Worm (Caenorhabditis elegans) whole organism, young adult: ENCODE results near the gene ZK616.5.
A peak's percentile ranks its signal among the peaks of the same experiment; 100 is the strongest.

Source experiments
- B0019.2 ChIP-seq: fragments of 200-800 bp; sonication (Bioruptor generic); conservative IDR thresholded peaks from 2 replicates; pipeline ENCODE4 v1.3.6; 2022; ENCODE audit warnings: missing genetic modification reagents, missing genetic modification characterization, missing compliant biosample characterization
- B0261.1 ChIP-seq: sonication (generic microtip); optimal IDR thresholded peaks from 2 replicates; lab custom pipeline; 2016; ENCODE audit warnings: mild to moderate bottlenecking, missing genetic modification characterization, moderate library complexity, missing compliant biosample characterization
- D2030.7 ChIP-seq: fragments of 200-800 bp; sonication (Bioruptor generic); IDR thresholded peaks from 2 replicates; pipeline ENCODE4 v1.3.6; 2022; ENCODE audit warnings: missing genetic modification reagents, missing genetic modification characterization, missing compliant biosample characterization
- F37B4.10 ChIP-seq: fragments of 200-800 bp; sonication (Bioruptor generic); IDR thresholded peaks from 2 replicates; pipeline ENCODE4 v1.3.6; 2022; ENCODE audit warnings: missing genetic modification characterization, missing compliant biosample characterization
- F39B2.1 ChIP-seq: fragments of 200-800 bp; sonication (Bioruptor generic); IDR thresholded peaks from 2 replicates; pipeline ENCODE4 v1.3.6; 2022; ENCODE audit warnings: missing genetic modification reagents, missing genetic modification characterization, missing compliant biosample characterization
- F49E8.2 ChIP-seq: sonication (generic microtip); optimal IDR thresholded peaks from 3 replicates; lab custom pipeline; 2017; ENCODE audit warnings: missing genetic modification characterization, mild to moderate bottlenecking, missing compliant biosample characterization, antibody characterized with exemption, moderate library complexity; ENCODE audit not compliant: insufficient read depth
- F57C9.4 ChIP-seq: sonication (generic microtip); optimal IDR thresholded peaks from 2 replicates; lab custom pipeline; 2017; ENCODE audit warnings: mild to moderate bottlenecking, missing genetic modification characterization, missing compliant biosample characterization
- K12H6.12 ChIP-seq: fragments of 200-800 bp; sonication (Bioruptor generic); optimal IDR thresholded peaks from 2 replicates; lab custom pipeline; 2018; ENCODE audit warnings: mild to moderate bottlenecking, missing genetic modification characterization, missing compliant biosample characterization
- T26A5.8 ChIP-seq: sonication (generic microtip); optimal IDR thresholded peaks from 2 replicates; lab custom pipeline; 2016; ENCODE audit warnings: missing genetic modification characterization, missing compliant biosample characterization
- Y53G8AR.9 ChIP-seq: fragments of 200-800 bp; sonication (Bioruptor generic); conservative IDR thresholded peaks from 2 replicates; pipeline ENCODE4 v1.3.6; 2022; ENCODE audit warnings: missing genetic modification reagents, missing genetic modification characterization, missing compliant biosample characterization
- Y56A3A.18 ChIP-seq: fragments of 200-800 bp; sonication (Bioruptor generic); IDR thresholded peaks from 2 replicates; pipeline ENCODE4 v1.3.6; 2022; ENCODE audit warnings: missing genetic modification reagents, missing genetic modification characterization, missing compliant biosample characterization
- Y67H2A.10 ChIP-seq: fragments of 200-800 bp; sonication (Bioruptor generic); conservative IDR thresholded peaks from 2 replicates; pipeline ENCODE4 v1.3.6; 2022; ENCODE audit warnings: missing genetic modification reagents, missing genetic modification characterization, missing compliant biosample characterization
- ZK185.1 ChIP-seq: sonication (generic microtip); optimal IDR thresholded peaks from 2 replicates; lab custom pipeline; 2016; ENCODE audit warnings: mild to moderate bottlenecking, missing genetic modification characterization, missing compliant biosample characterization; ENCODE audit not compliant: poor library complexity, severe bottlenecking
- akir-1 ChIP-seq: fragments of 200-800 bp; sonication (Bioruptor generic); optimal IDR thresholded peaks from 2 replicates; lab custom pipeline; 2018; ENCODE audit warnings: mild to moderate bottlenecking, missing genetic modification characterization, moderate library complexity, missing compliant biosample characterization
- atf-7 ChIP-seq: sonication (generic microtip); optimal IDR thresholded peaks from 2 replicates; lab custom pipeline; 2017; ENCODE audit warnings: mild to moderate bottlenecking, missing genetic modification characterization, missing compliant biosample characterization
- attf-6 ChIP-seq: fragments of 200-800 bp; sonication (Bioruptor generic); IDR thresholded peaks from 2 replicates; pipeline ENCODE4 v1.3.6; 2022; ENCODE audit warnings: missing genetic modification reagents, missing genetic modification characterization, missing compliant biosample characterization
- ccch-3 ChIP-seq: fragments of 200-800 bp; sonication (Bioruptor generic); optimal IDR thresholded peaks from 2 replicates; lab custom pipeline; 2018; ENCODE audit warnings: mild to moderate bottlenecking, missing genetic modification characterization, missing compliant biosample characterization
- ceh-79 ChIP-seq: sonication (generic microtip); optimal IDR thresholded peaks from 2 replicates; lab custom pipeline; 2017; ENCODE audit warnings: mild to moderate bottlenecking, missing genetic modification characterization, missing compliant biosample characterization
- dpl-1 ChIP-seq: fragments of 150-350 bp; optimal IDR thresholded peaks from 2 replicates; lab custom pipeline; 2014; ENCODE audit warnings: missing biosample characterization, missing genetic modification reagents, missing genetic modification characterization
- hmg-20 ChIP-seq: fragments of 200-800 bp; sonication (Bioruptor generic); IDR thresholded peaks from 2 replicates; pipeline ENCODE4 v1.3.6; 2022; ENCODE audit warnings: missing genetic modification reagents, missing genetic modification characterization, missing compliant biosample characterization
- hsf-1 ChIP-seq: fragments of 200-800 bp; sonication (Bioruptor generic); IDR thresholded peaks from 2 replicates; pipeline ENCODE4 v1.3.6; 2022; ENCODE audit warnings: missing genetic modification reagents, missing genetic modification characterization, missing compliant biosample characterization
- lag-1 ChIP-seq: fragments of 200-800 bp; sonication (Bioruptor generic); IDR thresholded peaks from 2 replicates; pipeline ENCODE4 v1.3.6; 2022; ENCODE audit warnings: missing genetic modification reagents, missing genetic modification characterization, missing compliant biosample characterization
- let-607 ChIP-seq, 2 experiments: fragments of 200-800 bp in 1 of 2; sonication (Bioruptor generic) in 1 of 2; sonication (generic microtip) in 1 of 2; optimal IDR thresholded peaks; 2 replicates each; lab custom pipeline; 2016 to 2018; ENCODE audit warnings: mild to moderate bottlenecking in 2 of 2, missing compliant biosample characterization in 2 of 2, missing genetic modification characterization in 2 of 2, moderate library complexity in 2 of 2, missing genotype in 1 of 2
- madf-10 ChIP-seq: sonication (generic microtip); optimal IDR thresholded peaks from 2 replicates; lab custom pipeline; 2016; ENCODE audit warnings: mild to moderate bottlenecking, missing genetic modification characterization, missing compliant biosample characterization
- mcd-1 ChIP-seq: fragments of 200-800 bp; sonication (Bioruptor generic); IDR thresholded peaks from 2 replicates; pipeline ENCODE4 v1.3.6; 2022; ENCODE audit warnings: missing genetic modification reagents, missing genetic modification characterization, missing compliant biosample characterization
- mel-28 ChIP-seq: sonication (generic microtip); optimal IDR thresholded peaks from 2 replicates; lab custom pipeline; 2016; ENCODE audit warnings: borderline replicate concordance, mild to moderate bottlenecking, missing genetic modification characterization, missing compliant biosample characterization
- mxl-1 ChIP-seq: sonication (generic microtip); optimal IDR thresholded peaks from 2 replicates; lab custom pipeline; 2016; ENCODE audit warnings: missing genetic modification characterization, missing compliant biosample characterization
- nfya-1 ChIP-seq: sonication (generic microtip); optimal IDR thresholded peaks from 2 replicates; lab custom pipeline; 2017; ENCODE audit warnings: antibody characterized with exemption, missing compliant biosample characterization, missing genetic modification characterization, borderline replicate concordance; ENCODE audit not compliant: insufficient read depth
- nfyb-1 ChIP-seq: fragments of 200-800 bp; sonication (Bioruptor generic); IDR thresholded peaks from 2 replicates; pipeline ENCODE4 v1.3.6; 2022; ENCODE audit warnings: missing genetic modification reagents, missing genetic modification characterization, missing compliant biosample characterization
- nhr-120 ChIP-seq: fragments of 200-800 bp; sonication (Bioruptor generic); IDR thresholded peaks from 2 replicates; pipeline ENCODE4 v1.3.6; 2022; ENCODE audit warnings: missing genetic modification characterization, missing compliant biosample characterization
- nhr-90 ChIP-seq: sonication (generic microtip); optimal IDR thresholded peaks from 2 replicates; lab custom pipeline; 2016; ENCODE audit warnings: missing genotype, mild to moderate bottlenecking, missing genetic modification characterization, missing compliant biosample characterization
- rcor-1 ChIP-seq: fragments of 200-800 bp; sonication (Bioruptor generic); IDR thresholded peaks from 2 replicates; pipeline ENCODE4 v1.3.6; 2022; ENCODE audit warnings: missing genetic modification reagents, missing genetic modification characterization, missing compliant biosample characterization
- rec-8 ChIP-seq, 2 experiments: sonication (generic microtip); optimal IDR thresholded peaks; 2 replicates each; lab custom pipeline; 2016; ENCODE audit warnings: mild to moderate bottlenecking in 2 of 2, missing genetic modification characterization in 2 of 2, missing genetic modification reagents in 2 of 2, missing genotype in 2 of 2, missing biosample characterization in 1 of 2, missing compliant biosample characterization in 1 of 2, moderate library complexity in 1 of 2
- sea-2 ChIP-seq: fragments of 200-800 bp; sonication (Bioruptor generic); IDR thresholded peaks from 2 replicates; pipeline ENCODE4 v1.3.6; 2022; ENCODE audit warnings: missing genetic modification characterization, missing compliant biosample characterization
- snpc-4 ChIP-seq, 5 experiments: fragments of 150-350 bp in 1 of 5; sonication (generic microtip) in 4 of 5; optimal IDR thresholded peaks; 2 replicates each; lab custom pipeline; 2014 to 2018; ENCODE audit warnings: missing genetic modification characterization in 5 of 5, missing biosample characterization in 3 of 5, antibody characterized with exemption in 2 of 5, mild to moderate bottlenecking in 2 of 5, missing compliant biosample characterization in 2 of 5, missing genotype in 2 of 5, moderate library complexity in 2 of 5, missing genetic modification reagents in 1 of 5
- sptf-2 ChIP-seq: fragments of 200-800 bp; sonication (Bioruptor generic); optimal IDR thresholded peaks from 2 replicates; lab custom pipeline; 2018; ENCODE audit warnings: mild to moderate bottlenecking, missing genetic modification characterization, missing compliant biosample characterization
- tbp1 ChIP-seq: fragments of 200-800 bp; sonication (Bioruptor generic); optimal IDR thresholded peaks from 2 replicates; lab custom pipeline; 2018; ENCODE audit warnings: mild to moderate bottlenecking, missing genetic modification characterization, missing compliant biosample characterization
- unc-62 ChIP-seq: fragments of 150-350 bp; optimal IDR thresholded peaks from 2 replicates; lab custom pipeline; 2014; ENCODE audit warnings: missing biosample characterization, missing genetic modification reagents, missing genetic modification characterization
- zfh-2 ChIP-seq: fragments of 200-800 bp; sonication (Bioruptor generic); conservative IDR thresholded peaks from 2 replicates; pipeline ENCODE4 v1.3.6; 2022; ENCODE audit warnings: missing genetic modification reagents, missing genetic modification characterization, missing compliant biosample characterization
- zim-3 ChIP-seq: sonication (generic microtip); optimal IDR thresholded peaks from 2 replicates; lab custom pipeline; 2017; ENCODE audit warnings: mild to moderate bottlenecking, missing genetic modification characterization, moderate library complexity, missing compliant biosample characterization
- ztf-18 ChIP-seq: sonication (generic microtip); optimal IDR thresholded peaks from 2 replicates; lab custom pipeline; 2016; ENCODE audit warnings: missing genotype, mild to moderate bottlenecking, missing genetic modification characterization, missing compliant biosample characterization
- ztf-25 ChIP-seq: fragments of 200-800 bp; sonication (Bioruptor generic); IDR thresholded peaks from 2 replicates; pipeline ENCODE4 v1.3.6; 2022; ENCODE audit warnings: missing genetic modification reagents, missing genetic modification characterization, missing compliant biosample characterization
- ztf-26 ChIP-seq: sonication (generic microtip); optimal IDR thresholded peaks from 2 replicates; lab custom pipeline; 2017; ENCODE audit warnings: missing genetic modification characterization, missing compliant biosample characterization

ZK616.5 gene

DNA sequence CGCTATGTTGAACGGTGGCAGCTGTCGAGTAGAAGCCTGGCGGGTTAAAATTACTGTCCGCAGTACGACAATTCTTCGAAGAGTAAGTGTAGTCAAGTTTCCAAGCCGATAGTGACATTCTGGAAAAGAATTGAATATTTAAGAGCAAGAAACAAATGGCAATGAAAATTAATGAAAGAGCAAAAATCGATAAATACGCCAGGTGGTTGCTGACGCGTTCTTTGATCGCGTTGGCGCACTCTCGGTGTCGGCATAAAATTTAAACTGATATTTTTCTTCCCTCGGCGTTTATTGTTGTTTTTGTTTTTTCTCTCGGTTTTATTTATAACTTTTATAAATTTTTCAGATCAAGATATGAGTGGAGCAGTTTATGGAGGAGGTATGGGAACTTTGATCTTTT, 3.0 kb downstream of the ZK616.5 start, which contains the start of the genes perm-3 and swsn-6 (continued):
- no peak for TF ChIP-seq nfya-1
- no peak for TF ChIP-seq F49E8.2 (tag; lab: Kevin White, UChicago)
- TF ChIP-seq rcor-1 (GFP tag; lab: Robert Waterston, UW), result 0 out of 2 replicates have a peak, but pooled peaks have one; percentile 30
- TF ChIP-seq zim-3 (tag; lab: Kevin White, UChicago), result no peak
- no peak for TF ChIP-seq unc-62 (GFP tag; lab: Kevin White, UChicago)
- no peak for TF ChIP-seq dpl-1 (GFP tag; lab: Kevin White, UChicago)
- TF ChIP-seq ceh-79 (tag; lab: Kevin White, UChicago), result no peak
- TF ChIP-seq F39B2.1 (GFP tag; lab: Robert Waterston, UW), result no peak
- TF ChIP-seq nhr-90 (tag; lab: Kevin White, UChicago), result no peak
- no peak for TF ChIP-seq T26A5.8 (tag; lab: Kevin White, UChicago)
- TF ChIP-seq ztf-26 (tag; lab: Kevin White, UChicago), result no peak
- no peak for TF ChIP-seq atf-7 (tag; lab: Kevin White, UChicago)
- TF ChIP-seq let-607 (tag; optimal IDR thresholded peaks at IDR 0.05; lab: Kevin White, UChicago), result peak in 1 of 2 experiments; percentile 8
- TF ChIP-seq F57C9.4 (tag; lab: Kevin White, UChicago), result no peak
- TF ChIP-seq akir-1 (GFP tag; lab: Kevin White, UChicago), result no peak
- TF ChIP-seq D2030.7 (GFP tag; lab: Robert Waterston, UW), result peak; percentile 46; the same call in 1 of the 2 replicates
- peak; percentile 83 for TF ChIP-seq mcd-1 (GFP tag; lab: Robert Waterston, UW)
- no peak for TF ChIP-seq mxl-1 (tag; lab: Kevin White, UChicago)
- TF ChIP-seq B0019.2 (GFP tag; lab: Robert Waterston, UW), result no peak
- TF ChIP-seq nhr-120 (GFP tag; lab: Robert Waterston, UW), result no peak
- peak; percentile 44 for TF ChIP-seq ZK185.1 (tag; lab: Kevin White, UChicago)
- peak; percentile 96 for TF ChIP-seq ztf-18
- TF ChIP-seq, all 124 proteins: peak for 33

DNA sequence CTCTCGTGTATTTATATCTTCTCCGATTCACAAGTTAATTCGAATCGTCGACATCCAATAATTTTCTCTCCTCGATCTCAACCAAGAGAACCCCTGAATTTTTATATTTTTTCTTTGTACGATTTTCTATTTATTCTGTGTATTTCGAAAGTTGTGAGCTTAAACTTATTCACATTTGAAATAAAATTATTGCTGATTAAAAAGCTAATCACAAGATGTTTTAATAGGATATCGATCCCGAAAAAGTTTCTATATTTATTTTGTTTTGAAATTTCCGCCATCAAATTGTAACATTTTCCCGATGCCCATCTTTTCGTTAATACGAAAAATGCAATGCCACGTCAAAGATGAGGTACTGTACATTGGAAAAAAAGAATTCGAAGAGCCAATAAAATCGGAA, 5.0 kb downstream of the ZK616.5 start, which contains the start of gene ZK616.3:
Gene ZK616.3, plus strand, starts transcription at position 301 of the 400 bp plus-strand sequence.
- TF ChIP-seq K12H6.12 (tag; lab: Kevin White, UChicago) (no peak), snpc-4 (GFP tag; optimal IDR thresholded peaks at IDR 0.05; lab: Kevin White, UChicago) (peak; percentile 10), snpc-4 (tag; optimal IDR thresholded peaks at IDR 0.05; lab: Kevin White, UChicago) (peak in 1 of 4 experiments; percentile 53), ccch-3 (GFP tag; lab: Kevin White, UChicago) (no peak), Y67H2A.10 (GFP tag; lab: Robert Waterston, UW) (no peak), tbp1 (GFP tag; lab: Kevin White, UChicago) (no peak), Y53G8AR.9 (GFP tag; lab: Robert Waterston, UW) (no peak)

DNA sequence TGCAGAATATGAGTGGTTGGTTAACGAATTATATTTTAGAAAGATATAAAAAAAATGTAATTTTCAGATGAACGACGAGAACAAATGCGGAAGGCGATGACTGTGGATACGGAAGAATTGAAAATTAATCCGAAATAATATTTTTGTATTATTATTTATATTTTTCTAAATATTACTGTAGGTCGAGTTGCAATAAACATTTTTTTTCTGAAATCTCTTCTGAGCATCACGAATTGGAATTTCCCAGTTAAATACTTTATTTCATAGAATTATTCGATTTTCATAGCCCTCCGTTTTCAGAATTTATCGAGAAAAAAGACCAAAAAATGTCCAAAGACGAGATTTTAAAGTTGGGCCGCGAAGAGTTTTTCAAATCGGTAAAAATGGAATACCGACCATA, 5.8 kb downstream of the ZK616.5 start, which contains the start of gene ZK616.2:
Gene ZK616.2, plus strand, starts transcription at position 301 of the 400 bp plus-strand sequence.
- TF ChIP-seq K12H6.12 (tag; lab: Kevin White, UChicago), result no peak
- no peak for TF ChIP-seq Y56A3A.18 (GFP tag; lab: Robert Waterston, UW)
- TF ChIP-seq dpl-1 (GFP tag; lab: Kevin White, UChicago), result no peak
- TF ChIP-seq F37B4.10 (GFP tag; lab: Robert Waterston, UW), result no peak
- TF ChIP-seq sptf-2 (GFP tag; lab: Kevin White, UChicago), result no peak
- TF ChIP-seq ztf-25 (GFP tag; lab: Robert Waterston, UW), result no peak
- TF ChIP-seq zfh-2 (GFP tag; lab: Robert Waterston, UW), result no peak
- no peak for TF ChIP-seq nfyb-1 (GFP tag; lab: Robert Waterston, UW)
- no peak for TF ChIP-seq attf-6 (GFP tag; lab: Robert Waterston, UW)
- TF ChIP-seq mxl-1 (tag; lab: Kevin White, UChicago), result no peak
- no peak for TF ChIP-seq sea-2 (GFP tag; lab: Robert Waterston, UW)
- no peak for TF ChIP-seq rec-8 (tag; optimal IDR thresholded peaks at IDR 0.05; lab: Kevin White, UChicago)
- TF ChIP-seq hsf-1 (GFP tag; lab: Robert Waterston, UW), result no peak
- TF ChIP-seq F49E8.2 (tag; lab: Kevin White, UChicago), result no peak
- no peak for TF ChIP-seq mel-28 (tag; lab: Kevin White, UChicago)
- TF ChIP-seq madf-10 (tag; lab: Kevin White, UChicago), result no peak
- no peak for TF ChIP-seq hmg-20 (GFP tag; lab: Robert Waterston, UW)
- no peak for TF ChIP-seq B0261.1 (tag; lab: Kevin White, UChicago)
- TF ChIP-seq lag-1, result no peak
